Worm (Caenorhabditis elegans): ENCODE measurements around the gene ran-5.

- TF ChIP-seq nhr-76 (tag; optimal IDR thresholded peaks at IDR 0.05) (no peak), unc-39 (tag; optimal IDR thresholded peaks at IDR 0.05) (no peak), cnd-1 (tag; optimal IDR thresholded peaks at IDR 0.05) (no peak), snpc-4 (tag; optimal IDR thresholded peaks at IDR 0.05) (no peak), lsy-2 (tag; optimal IDR thresholded peaks at IDR 0.05) (no peak), unc-62 (GFP tag; optimal IDR thresholded peaks at IDR 0.05) (no peak), ces-1 (GFP tag; optimal IDR thresholded peaks at IDR 0.05) (no peak)
These were observed 32.8 kb downstream of the ran-5 start, which contains the start of gene fbf-1 for ce11 chrII:6080743-6081142.

Measured in whole organism, mixed stage, embryonic.